Worm (Caenorhabditis elegans) whole organism, L1 larva: ENCODE results near the gene cyp-14A5.

Experiments used
- aly-2 ChIP-seq: fragments of 150-350 bp; optimal IDR thresholded peaks from 2 replicates; lab custom pipeline; 2014; ENCODE audit warnings: missing biosample characterization, missing genetic modification characterization
- ama-1 ChIP-seq: fragments of 150-350 bp; optimal IDR thresholded peaks from 2 replicates; lab custom pipeline; 2014
- elt-3 ChIP-seq, 6 experiments: fragments of 150-350 bp in 1 of 6; sonication (generic microtip); optimal IDR thresholded peaks; 2 replicates each; lab custom pipeline; 2017 to 2018; ENCODE audit warnings: missing biosample characterization in 6 of 6, missing genetic modification characterization in 6 of 6, inconsistent platforms in 1 of 6
- fos-1 ChIP-seq: fragments of 150-350 bp; optimal IDR thresholded peaks from 2 replicates; lab custom pipeline; 2014; ENCODE audit warnings: missing biosample characterization, missing genetic modification characterization
- jun-1 ChIP-seq: fragments of 150-350 bp; optimal IDR thresholded peaks from 2 replicates; lab custom pipeline; 2014; ENCODE audit warnings: missing biosample characterization, missing genetic modification reagents, missing genetic modification characterization
- nhr-11 ChIP-seq: fragments of 150-350 bp; optimal IDR thresholded peaks from 2 replicates; lab custom pipeline; 2014; ENCODE audit warnings: missing biosample characterization, missing genetic modification characterization
- skn-1 ChIP-seq: fragments of 150-350 bp; optimal IDR thresholded peaks from 2 replicates; lab custom pipeline; 2014; ENCODE audit warnings: missing biosample characterization, missing genetic modification characterization
- unc-62 ChIP-seq: fragments of 150-350 bp; optimal IDR thresholded peaks from 2 replicates; lab custom pipeline; 2014; ENCODE audit warnings: missing biosample characterization, missing genetic modification reagents, missing genetic modification characterization

- TF ChIP-seq ama-1 (lab: Kevin White, UChicago) (no peak), nhr-11 (tag; lab: Kevin White, UChicago) (no peak), jun-1 (peak; percentile 53), fos-1 (tag; lab: Kevin White, UChicago) (peak; percentile 15), aly-2 (tag; lab: Kevin White, UChicago) (no peak), elt-3 (tag; optimal IDR thresholded peaks at IDR 0.05; lab: Kevin White, UChicago) (peak in 4 of 6 experiments; percentile 39 to 79 (median 68)), skn-1 (tag; lab: Kevin White, UChicago) (peak; percentile 3), unc-62 (GFP tag; lab: Kevin White, UChicago) (no peak)
Observed at ce11 chrV:5433020-5433419, 9.9 kb upstream of the cyp-14A5 start, which contains the start of gene acl-6.
